Worm (Caenorhabditis elegans): ENCODE data around the gene mrps-7.

- TF ChIP-seq flt-1 (GFP tag; IDR thresholded peaks at IDR 0.05) (no peak), ztf-29 (GFP tag; IDR thresholded peaks at IDR 0.05) (no peak), klf-2 (GFP tag; conservative IDR thresholded peaks at IDR 0.05) (no peak), ztf-23 (GFP tag; IDR thresholded peaks at IDR 0.05) (no peak), cog-1 (tag; optimal IDR thresholded peaks at IDR 0.05) (no peak), tab-1 (GFP tag; IDR thresholded peaks at IDR 0.05) (no peak), ref-1 (GFP tag; conservative IDR thresholded peaks at IDR 0.05) (no peak), med-1 (GFP tag; optimal IDR thresholded peaks at IDR 0.05; ENCODE audit: insufficient read depth) (no peak), T22C8.4 (GFP tag; IDR thresholded peaks at IDR 0.05) (no peak)
Measured at ce11 chrIV:14795918-14796488, 28.5 kb upstream of the mrps-7 start, which contains the start of gene coq-3.

Measured in whole organism, midembryonic.